Worm (Caenorhabditis elegans): ENCODE data around the gene hpo-7.

ce11 chrII:2108295-2108694, 27.2 kb downstream of the hpo-7 start, which contains the start of gene R52.4:
- TF ChIP-seq nhr-77 (tag; optimal IDR thresholded peaks at IDR 0.05) (no peak), nhr-28 (tag; optimal IDR thresholded peaks at IDR 0.05) (no peak), skn-1 (tag; optimal IDR thresholded peaks at IDR 0.05) (no peak), nhr-12 (tag; optimal IDR thresholded peaks at IDR 0.05) (no peak), ama-1 (optimal IDR thresholded peaks at IDR 0.05) (no peak), unc-62 (GFP tag; optimal IDR thresholded peaks at IDR 0.05) (no peak), nfya-1 (tag; optimal IDR thresholded peaks at IDR 0.05; ENCODE audit: insufficient read depth) (no peak), tbx-2 (tag; optimal IDR thresholded peaks at IDR 0.05) (no peak), pha-4 (tag; optimal IDR thresholded peaks at IDR 0.05) (no peak), fos-1 (tag; optimal IDR thresholded peaks at IDR 0.05) (no peak)

Data from whole organism, L3 larva.